Fruit fly (Drosophila melanogaster): ENCODE results near the gene CG43091.

Gene CG43091

DNA sequence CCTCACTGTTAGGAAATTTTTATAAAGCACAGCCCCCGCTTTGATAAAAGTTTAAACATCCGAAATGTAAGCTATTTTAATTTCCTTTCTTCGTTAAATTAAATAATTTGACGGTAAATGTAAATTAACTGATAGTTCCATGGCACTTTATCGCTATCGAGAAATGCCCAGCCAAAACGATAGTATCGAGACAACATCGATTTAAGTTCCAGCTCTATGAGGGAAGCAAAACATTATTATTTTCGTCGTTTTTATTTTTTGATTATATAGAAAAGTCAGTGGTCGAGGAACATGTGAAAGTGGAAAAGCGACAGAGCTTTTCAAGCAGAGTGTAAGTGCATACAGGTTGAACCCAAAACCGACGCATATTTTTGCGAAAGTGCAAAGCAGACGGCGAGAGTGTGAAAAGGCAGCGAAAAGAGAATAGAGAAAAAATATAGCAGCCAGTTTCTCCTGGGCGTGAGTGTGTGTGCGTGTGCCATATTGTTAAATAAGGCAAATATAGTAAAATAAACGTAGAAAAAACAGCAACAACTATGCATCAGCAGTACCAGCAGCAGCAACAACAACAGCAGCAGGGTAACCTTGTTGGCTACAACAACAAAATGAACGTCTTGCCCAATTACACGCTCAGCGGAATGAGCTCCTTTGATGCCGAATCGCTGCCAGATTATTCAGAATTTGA, 41.6 kb downstream of the CG43091 start, which contains the start of gene CG45049 (continued):
- TF ChIP-seq Aef1 (GFP tag; IDR thresholded peaks at IDR 0.05) (peak; percentile 29; the same call in 2 of the 3 replicates), Med (GFP tag) (peak; percentile 57), nerfin-2 (GFP tag; IDR thresholded peaks at IDR 0.05; ENCODE audit: partially characterized antibody) (peak; percentile 87), sqz (GFP tag; optimal IDR thresholded peaks at IDR 0.05) (no peak), sens (GFP tag) (peak; percentile 83), CG34376 (GFP tag; optimal IDR thresholded peaks at IDR 0.05) (peak; percentile 42), ranshi (GFP tag; IDR thresholded peaks at IDR 0.05) (no peak), CG11560 (tag; IDR thresholded peaks at IDR 0.05) (no peak), CG8478 (optimal IDR thresholded peaks at IDR 0.05) (no peak), cg (GFP tag; optimal IDR thresholded peaks at IDR 0.05) (peak; percentile 80), sr (GFP tag; IDR thresholded peaks at IDR 0.05) (peak; percentile 35; the same call in 1 of the 3 replicates), Sox102F (GFP tag; optimal IDR thresholded peaks at IDR 0.05) (no peak), ken (GFP tag; IDR thresholded peaks at IDR 0.05) (no peak), NC2β (GFP tag; optimal IDR thresholded peaks at IDR 0.05) (no peak), peb (GFP tag; IDR thresholded peaks at IDR 0.05) (no peak), CG18764 (GFP tag; optimal IDR thresholded peaks at IDR 0.05) (no peak), CG1603 (tag; optimal IDR thresholded peaks at IDR 0.05) (peak; percentile 26), CG42726 (GFP tag; IDR thresholded peaks at IDR 0.05; ENCODE audit: partially characterized antibody) (peak; percentile 94), CG5180 (GFP tag; optimal IDR thresholded peaks at IDR 0.05) (no peak), Blimp-1 (GFP tag; optimal IDR thresholded peaks at IDR 0.05) (no peak), CG12071 (GFP tag; optimal IDR thresholded peaks at IDR 0.05) (no peak), kni (GFP tag; optimal IDR thresholded peaks at IDR 0.05) (peak; percentile 40), klu (GFP tag; IDR thresholded peaks at IDR 0.05) (no peak), Sry-δ (GFP tag; optimal IDR thresholded peaks at IDR 0.05) (peak; percentile 89), zen (tag; optimal IDR thresholded peaks at IDR 0.05) (no peak), CG3281 (GFP tag; optimal IDR thresholded peaks at IDR 0.05) (peak; percentile 27), sisA (GFP tag; IDR thresholded peaks at IDR 0.05) (no peak), Dip2 (GFP tag; IDR thresholded peaks at IDR 0.05) (no peak), CG15479 (GFP tag; optimal IDR thresholded peaks at IDR 0.05) (no peak), ac (GFP tag; optimal IDR thresholded peaks at IDR 0.05) (no peak), CG2199 (GFP tag; IDR thresholded peaks at IDR 0.05) (0 out of 3 replicates have a peak, but pooled peaks have one; percentile 10), CG31365 (tag; optimal IDR thresholded peaks at IDR 0.05) (no peak), amos (GFP tag; IDR thresholded peaks at IDR 0.05; ENCODE audit: partially characterized antibody) (peak; percentile 96), Elba2 (GFP tag; optimal IDR thresholded peaks at IDR 0.05) (no peak), en (GFP tag; optimal IDR thresholded peaks at IDR 0.05) (no peak), CG12744 (GFP tag; optimal IDR thresholded peaks at IDR 0.05) (no peak), Dref (GFP tag; IDR thresholded peaks at IDR 0.05) (peak; percentile 63), Rfx (GFP tag; IDR thresholded peaks at IDR 0.05) (no peak), CG2875 (GFP tag; optimal IDR thresholded peaks at IDR 0.05) (no peak), CG14965 (GFP tag; optimal IDR thresholded peaks at IDR 0.05; ENCODE audit: borderline replicate concordance) (no peak), CG16813 (GFP tag; IDR thresholded peaks at IDR 0.05; ENCODE audit: partially characterized antibody) (peak; percentile 90), CG1792 (GFP tag; optimal IDR thresholded peaks at IDR 0.05) (no peak), bbx (GFP tag; IDR thresholded peaks at IDR 0.05; ENCODE audit: partially characterized antibody) (peak; percentile 94), CG17361 (GFP tag; IDR thresholded peaks at IDR 0.05) (peak; percentile 31; the same call in 1 of the 3 replicates), zfh1 (GFP tag; IDR thresholded peaks at IDR 0.05) (no peak), CG9932 (GFP tag; IDR thresholded peaks at IDR 0.05) (peak; percentile 65), sna (GFP tag; IDR thresholded peaks at IDR 0.05; ENCODE audit: partially characterized antibody) (peak; percentile 65), onecut (GFP tag; IDR thresholded peaks at IDR 0.05) (no peak), psq (GFP tag; optimal IDR thresholded peaks at IDR 0.05) (peak; percentile 46), HLH54F (GFP tag; optimal IDR thresholded peaks at IDR 0.05) (no peak)

All from whole organism, embryonic.